Fruit fly (Drosophila melanogaster) whole organism, embryonic: ENCODE data around the gene CG7069.
A peak's percentile ranks its signal among the peaks of the same experiment; 100 is the strongest.

Experiments
- Awh ChIP-seq: fragments of 200-800 bp; sonication (Bioruptor generic); IDR thresholded peaks from 2 replicates; pipeline ENCODE4, ENCODE4 v1.3.6; 2022; ENCODE audit warnings: missing biosample characterization, missing genetic modification characterization
- B-H2 ChIP-seq: fragments of 200-800 bp; sonication (Bioruptor generic); optimal IDR thresholded peaks from 2 replicates; lab custom pipeline; 2018; ENCODE audit warnings: missing biosample characterization, mild to moderate bottlenecking, missing genetic modification characterization
- BEAF-32 ChIP-seq: fragments of 200-800 bp; sonication (Bioruptor generic); optimal IDR thresholded peaks from 3 replicates; lab custom pipeline; 2017; ENCODE audit warnings: missing biosample characterization, missing genetic modification characterization, mild to moderate bottlenecking, moderate library complexity, missing genetic modification reagents
- BtbVII ChIP-seq: fragments of 200-800 bp; sonication (Bioruptor generic); optimal IDR thresholded peaks from 3 replicates; lab custom pipeline; 2017; ENCODE audit warnings: missing biosample characterization, mild to moderate bottlenecking, missing genetic modification characterization
- CG10267 ChIP-seq: fragments of 200-800 bp; sonication (Bioruptor generic); optimal IDR thresholded peaks from 2 replicates; lab custom pipeline; 2018; ENCODE audit warnings: missing biosample characterization, mild to moderate bottlenecking, missing genetic modification characterization, moderate library complexity
- CG10979 ChIP-seq: fragments of 200-800 bp; sonication (Bioruptor generic); optimal IDR thresholded peaks from 2 replicates; lab custom pipeline; 2018; ENCODE audit warnings: missing biosample characterization, mild to moderate bottlenecking, missing genetic modification characterization, moderate library complexity
- CG11504 ChIP-seq: fragments of 200-800 bp; sonication (Bioruptor generic); optimal IDR thresholded peaks from 3 replicates; lab custom pipeline; 2019; ENCODE audit warnings: missing biosample characterization, mild to moderate bottlenecking, missing genetic modification characterization, moderate library complexity
- CG11695 ChIP-seq: fragments of 200-800 bp; sonication (Bioruptor generic); IDR thresholded peaks from 3 replicates; pipeline ENCODE4 v1.3.6; 2022; ENCODE audit warnings: missing biosample characterization, missing genetic modification characterization
- CG13894 ChIP-seq: fragments of 200-800 bp; sonication (Bioruptor generic); optimal IDR thresholded peaks from 3 replicates; lab custom pipeline; 2018; ENCODE audit warnings: missing biosample characterization, mild to moderate bottlenecking, missing genetic modification characterization, moderate library complexity
- CG15011 ChIP-seq: fragments of 200-800 bp; sonication (Bioruptor generic); optimal IDR thresholded peaks from 3 replicates; lab custom pipeline; 2018; ENCODE audit warnings: missing biosample characterization, mild to moderate bottlenecking, missing genetic modification characterization
- CG15514 ChIP-seq: fragments of 200-800 bp; sonication (Bioruptor generic); optimal IDR thresholded peaks from 3 replicates; lab custom pipeline; 2017; ENCODE audit warnings: missing biosample characterization, missing genetic modification characterization, mild to moderate bottlenecking, moderate library complexity, missing genetic modification reagents
- CG1602 ChIP-seq: fragments of 200-800 bp; sonication (Bioruptor generic); optimal IDR thresholded peaks from 3 replicates; lab custom pipeline; 2016; ENCODE audit warnings: missing biosample characterization, missing genetic modification characterization
- CG32772 ChIP-seq: fragments of 200-800 bp; sonication (Bioruptor generic); IDR thresholded peaks from 2 replicates; pipeline ENCODE4 v1.3.6; 2022; ENCODE audit warnings: missing biosample characterization, missing genetic modification characterization
- CG6765 ChIP-seq: fragments of 200-800 bp; sonication (Bioruptor generic); optimal IDR thresholded peaks from 3 replicates; lab custom pipeline; 2017; ENCODE audit warnings: missing biosample characterization, mild to moderate bottlenecking, missing genetic modification characterization
- CG7839 ChIP-seq: fragments of 200-800 bp; sonication (Bioruptor generic); optimal IDR thresholded peaks from 3 replicates; lab custom pipeline; 2018; ENCODE audit warnings: missing biosample characterization, mild to moderate bottlenecking, missing genetic modification characterization, moderate library complexity
- CG8290 ChIP-seq, 3 experiments: fragments of 200-800 bp; sonication (Bioruptor generic); optimal IDR thresholded peaks; 2 replicates each; lab custom pipeline; 2016 to 2019; ENCODE audit warnings: missing biosample characterization in 3 of 3, missing genetic modification characterization in 3 of 3, mild to moderate bottlenecking in 2 of 3, moderate library complexity in 1 of 3
- CG9727 ChIP-seq: fragments of 200-800 bp; sonication (Bioruptor generic); optimal IDR thresholded peaks from 3 replicates; lab custom pipeline; 2017; ENCODE audit warnings: missing biosample characterization, mild to moderate bottlenecking, missing genetic modification characterization
- Dek ChIP-seq: fragments of 200-800 bp; sonication (Bioruptor generic); optimal IDR thresholded peaks from 3 replicates; lab custom pipeline; 2019; ENCODE audit warnings: missing biosample characterization, mild to moderate bottlenecking, missing genetic modification characterization, moderate library complexity
- Ets65A ChIP-seq: fragments of 200-800 bp; sonication (Bioruptor generic); peaks from one replicate; lab custom pipeline; 2016; ENCODE audit warnings: missing biosample characterization, missing genetic modification characterization
- Hmr ChIP-seq: fragments of 200-800 bp; sonication (Bioruptor generic); optimal IDR thresholded peaks from 3 replicates; lab custom pipeline; 2017; ENCODE audit warnings: mild to moderate bottlenecking, missing biosample characterization, missing genetic modification reagents, missing genetic modification characterization
- Hr78 ChIP-seq, 2 experiments: fragments of 200-800 bp in 1 of 2; fragments of >200 bp in 1 of 2; sonication (Bioruptor generic) in 1 of 2; optimal IDR thresholded peaks; 2 replicates each; lab custom pipeline; 2017 to 2019; ENCODE audit warnings: missing biosample characterization in 2 of 2, missing genetic modification characterization in 2 of 2, mild to moderate bottlenecking in 1 of 2, moderate library complexity in 1 of 2
- Med ChIP-seq: fragments of 200-800 bp; sonication (Bioruptor generic); peaks from one replicate; lab custom pipeline; 2016; ENCODE audit warnings: missing biosample characterization, missing genetic modification characterization, mild to moderate bottlenecking, inconsistent platforms, moderate library complexity
- Opbp ChIP-seq: fragments of 200-800 bp; sonication (Bioruptor generic); IDR thresholded peaks from 3 replicates; pipeline ENCODE4 v1.3.6; 2022; ENCODE audit warnings: missing biosample characterization, missing genetic modification characterization; ENCODE audit not compliant: partially characterized antibody
- Pdp1 ChIP-seq, 2 experiments: fragments of 200-800 bp; sonication (Bioruptor generic); optimal IDR thresholded peaks; 3 replicates each; lab custom pipeline; 2016; ENCODE audit warnings: missing biosample characterization in 2 of 2, missing genetic modification characterization in 2 of 2, mild to moderate bottlenecking in 1 of 2, moderate library complexity in 1 of 2
- Sox102F ChIP-seq: fragments of 200-800 bp; sonication (Bioruptor generic); optimal IDR thresholded peaks from 2 replicates; lab custom pipeline; 2018; ENCODE audit warnings: missing biosample characterization, mild to moderate bottlenecking, missing genetic modification characterization, moderate library complexity
- Sry-β ChIP-seq: fragments of 200-800 bp; sonication (Bioruptor generic); optimal IDR thresholded peaks from 2 replicates; lab custom pipeline; 2018; ENCODE audit warnings: missing biosample characterization, mild to moderate bottlenecking, missing genetic modification characterization, moderate library complexity
- Xrp1 ChIP-seq: fragments of 200-800 bp; sonication (Bioruptor generic); IDR thresholded peaks from 2 replicates; pipeline ENCODE4 v1.3.6; 2022; ENCODE audit warnings: missing biosample characterization, missing genetic modification characterization
- az2 ChIP-seq: fragments of 200-800 bp; sonication (Bioruptor generic); optimal IDR thresholded peaks from 3 replicates; lab custom pipeline; 2016; ENCODE audit warnings: missing biosample characterization, missing genetic modification characterization
- chif ChIP-seq, 2 experiments: fragments of 200-800 bp; sonication (Bioruptor generic); optimal IDR thresholded peaks; 3 replicates each; lab custom pipeline; 2016; ENCODE audit warnings: missing biosample characterization in 2 of 2, missing genetic modification characterization in 2 of 2
- ci ChIP-seq: fragments of 200-800 bp; sonication (Bioruptor generic); IDR thresholded peaks from 3 replicates; pipeline ENCODE4 v1.3.6; 2022; ENCODE audit warnings: missing biosample characterization, missing genetic modification characterization
- crc ChIP-seq: fragments of 200-800 bp; sonication (Bioruptor generic); optimal IDR thresholded peaks from 2 replicates; lab custom pipeline; 2016; ENCODE audit warnings: missing biosample characterization, missing genetic modification characterization
- dmrt99B ChIP-seq: fragments of 200-800 bp; sonication (Bioruptor generic); optimal IDR thresholded peaks from 2 replicates; lab custom pipeline; 2018; ENCODE audit warnings: missing biosample characterization, mild to moderate bottlenecking, missing genetic modification characterization, moderate library complexity
- dysf ChIP-seq: fragments of 200-800 bp; sonication (Bioruptor generic); IDR thresholded peaks from 3 replicates; pipeline ENCODE4 v1.3.6; 2022; ENCODE audit warnings: missing biosample characterization, missing genetic modification characterization
- gem ChIP-seq: fragments of 200-800 bp; sonication (Bioruptor generic); optimal IDR thresholded peaks from 2 replicates; lab custom pipeline; 2019; ENCODE audit warnings: missing biosample characterization, mild to moderate bottlenecking, missing genetic modification characterization, moderate library complexity
- jigr1 ChIP-seq: fragments of 200-800 bp; sonication (Bioruptor generic); IDR thresholded peaks from 3 replicates; pipeline ENCODE4 v1.3.6; 2022; ENCODE audit warnings: missing biosample characterization, missing genetic modification characterization
- maf-S ChIP-seq: fragments of 200-800 bp; sonication (Bioruptor generic); optimal IDR thresholded peaks from 2 replicates; lab custom pipeline; 2016; ENCODE audit warnings: missing biosample characterization, missing genetic modification characterization
- mam ChIP-seq: fragments of 200-800 bp; sonication (Bioruptor generic); optimal IDR thresholded peaks from 3 replicates; lab custom pipeline; 2016; ENCODE audit warnings: missing biosample characterization, missing genetic modification characterization
- mirr ChIP-seq: fragments of 200-800 bp; sonication (Bioruptor generic); optimal IDR thresholded peaks from 3 replicates; lab custom pipeline; 2018; ENCODE audit warnings: missing biosample characterization, mild to moderate bottlenecking, missing genetic modification characterization
- mld ChIP-seq: fragments of 200-800 bp; sonication (Bioruptor generic); IDR thresholded peaks from 3 replicates; pipeline ENCODE4 v1.3.6; 2022; ENCODE audit warnings: missing biosample characterization, missing genetic modification characterization; ENCODE audit not compliant: partially characterized antibody
- nom ChIP-seq: fragments of 200-800 bp; sonication (Bioruptor generic); optimal IDR thresholded peaks from 2 replicates; lab custom pipeline; 2017; ENCODE audit warnings: missing biosample characterization, missing genetic modification characterization, mild to moderate bottlenecking, moderate library complexity, missing genetic modification reagents
- onecut ChIP-seq: fragments of 200-800 bp; sonication (Bioruptor generic); IDR thresholded peaks from 2 replicates; pipeline ENCODE4 v1.3.6; 2022; ENCODE audit warnings: missing biosample characterization, missing genetic modification characterization
- prd ChIP-seq, 3 experiments: fragments of >200 bp in 2 of 3; fragments of 200-800 bp in 1 of 3; sonication (Bioruptor generic) in 1 of 3; optimal IDR thresholded peaks in 2 of 3; IDR thresholded peaks in 1 of 3; 2 replicates in 2 of 3; 3 replicates in 1 of 3; pipeline versions ENCODE4 v1.3.6 to Lab custom; 2017 to 2022; ENCODE audit warnings: missing biosample characterization in 1 of 3, missing genetic modification characterization in 1 of 3
- ranshi ChIP-seq: fragments of 200-800 bp; sonication (Bioruptor generic); IDR thresholded peaks from 2 replicates; pipeline ENCODE4 v1.3.6; 2022; ENCODE audit warnings: missing biosample characterization, missing genetic modification characterization
- sens ChIP-seq: fragments of 200-800 bp; sonication (Bioruptor generic); peaks from one replicate; lab custom pipeline; 2016; ENCODE audit warnings: missing biosample characterization, missing genetic modification characterization
- sima ChIP-seq: fragments of 200-800 bp; sonication (Bioruptor generic); optimal IDR thresholded peaks from 2 replicates; lab custom pipeline; 2016; ENCODE audit warnings: missing biosample characterization, missing genetic modification characterization
- sisA ChIP-seq: fragments of 200-800 bp; sonication (Bioruptor generic); IDR thresholded peaks from 2 replicates; pipeline ENCODE4 v1.3.6; 2022; ENCODE audit warnings: missing biosample characterization, missing genetic modification characterization
- tin ChIP-seq: fragments of 200-800 bp; sonication (Bioruptor generic); optimal IDR thresholded peaks from 3 replicates; lab custom pipeline; 2016; ENCODE audit warnings: missing biosample characterization, missing genetic modification characterization
- trh ChIP-seq: fragments of 200-800 bp; sonication (Bioruptor generic); optimal IDR thresholded peaks from 2 replicates; lab custom pipeline; 2016; ENCODE audit warnings: missing biosample characterization, missing genetic modification characterization
- yki ChIP-seq: fragments of >200 bp; optimal IDR thresholded peaks from 3 replicates; lab custom pipeline; 2018

CG7069 gene

dm6 chr3R:22339510-22339909 lies 33.1 kb upstream of the CG7069 start (continued):
- TF ChIP-seq tin (peak; percentile 1), nom (GFP tag; lab: Kevin White, UChicago) (peak; percentile 33), Sox102F (GFP tag; lab: Kevin White, UChicago) (peak; percentile 12), CG15011 (GFP tag; lab: Kevin White, UChicago) (no peak), CG11504 (tag; lab: Kevin White, UChicago) (peak; percentile 39), ci (GFP tag; lab: Robert Waterston, UW) (0 out of 3 replicates have a peak, but pooled peaks have one; percentile 30), CG10267 (tag; lab: Kevin White, UChicago) (no peak), sisA (GFP tag; lab: Robert Waterston, UW) (no peak), sens (GFP tag; lab: Kevin White, UChicago) (peak; percentile 85), gem (tag; lab: Kevin White, UChicago) (peak; percentile 41), Ets65A (GFP tag; lab: Kevin White, UChicago) (peak; percentile 64), Hr78 (GFP tag; optimal IDR thresholded peaks at IDR 0.05; lab: Kevin White, UChicago) (no peak), CG7839 (peak; percentile 36), dmrt99B (tag; lab: Kevin White, UChicago) (peak; percentile 50), CG13894 (tag; lab: Kevin White, UChicago) (no peak), Opbp (GFP tag; lab: Robert Waterston, UW) (no peak), mam (peak; percentile 6), Xrp1 (GFP tag; lab: Robert Waterston, UW) (peak; percentile 59), Hmr (GFP tag; lab: Kevin White, UChicago) (peak; percentile 24), Med (GFP tag; lab: Kevin White, UChicago) (peak; percentile 76), CG15514 (GFP tag; lab: Kevin White, UChicago) (peak; percentile 1), mld (GFP tag; lab: Robert Waterston, UW) (no peak), dysf (GFP tag; lab: Robert Waterston, UW) (0 out of 3 replicates have a peak, but pooled peaks have one; percentile 48), CG6765 (no peak), ranshi (GFP tag; lab: Robert Waterston, UW) (no peak), B-H2 (GFP tag; lab: Kevin White, UChicago) (no peak), CG1602 (GFP tag; lab: Kevin White, UChicago) (no peak), onecut (GFP tag; lab: Robert Waterston, UW) (no peak), CG8290 (GFP tag; optimal IDR thresholded peaks at IDR 0.05; lab: Kevin White, UChicago) (no peak), CG8290 (tag; optimal IDR thresholded peaks at IDR 0.05; lab: Kevin White, UChicago) (no peak), mirr (GFP tag; lab: Kevin White, UChicago) (no peak), jigr1 (GFP tag; lab: Robert Waterston, UW) (no peak), BtbVII (GFP tag; lab: Kevin White, UChicago) (no peak), CG9727 (GFP tag; lab: Kevin White, UChicago) (peak; percentile 17), prd (optimal IDR thresholded peaks at IDR 0.05; lab: Kevin White, UChicago) (no peak), prd (GFP tag; IDR thresholded peaks at IDR 0.05; lab: Robert Waterston, UW) (peak; percentile 30; the same call in 1 of the 3 replicates), maf-S (GFP tag; lab: Kevin White, UChicago) (peak; percentile 1), sima (GFP tag; lab: Kevin White, UChicago) (no peak), BEAF-32 (GFP tag; lab: Kevin White, UChicago) (no peak), Sry-β (no peak), CG10979 (no peak), yki (no peak), az2 (no peak), trh (GFP tag; lab: Kevin White, UChicago) (no peak), Dek (tag; lab: Kevin White, UChicago) (no peak), CG32772 (GFP tag; lab: Robert Waterston, UW) (peak; percentile 25; the same call in 1 of the 2 replicates), crc (GFP tag; lab: Kevin White, UChicago) (peak; percentile 9), Pdp1 (GFP tag; optimal IDR thresholded peaks at IDR 0.05; lab: Kevin White, UChicago) (peak in 1 of 2 experiments; percentile 43), Awh (GFP tag; lab: Robert Waterston, UW) (no peak), chif (GFP tag; optimal IDR thresholded peaks at IDR 0.05; lab: Kevin White, UChicago) (peak in 1 of 2 experiments; percentile 1), CG11695 (GFP tag; lab: Robert Waterston, UW) (no peak)
